Worm (Caenorhabditis elegans) whole organism, L4 larva: Measurements from ENCODE around the gene fbxa-96.

ENCODE experiments used
- Y75B8A.6 ChIP-seq: fragments of 200-800 bp; sonication (Bioruptor generic); IDR thresholded peaks from 2 replicates; pipeline ENCODE4 v1.3.6; 2022; ENCODE audit warnings: missing genetic modification reagents, missing genetic modification characterization, missing compliant biosample characterization
- ces-1 ChIP-seq: fragments of 150-350 bp; sonication (generic microtip); optimal IDR thresholded peaks from 4 replicates; lab custom pipeline; 2014; ENCODE audit warnings: missing biosample characterization, missing genetic modification reagents, missing genetic modification characterization
- dpl-1 ChIP-seq: fragments of 150-350 bp; optimal IDR thresholded peaks from 2 replicates; lab custom pipeline; 2014; ENCODE audit warnings: missing biosample characterization, missing genetic modification reagents, missing genetic modification characterization
- fkh-10 ChIP-seq: fragments of 150-350 bp; optimal IDR thresholded peaks from 2 replicates; lab custom pipeline; 2014; ENCODE audit warnings: missing biosample characterization, missing genetic modification reagents, missing genetic modification characterization
- fos-1 ChIP-seq: fragments of 150-350 bp; optimal IDR thresholded peaks from 2 replicates; lab custom pipeline; 2014; ENCODE audit warnings: missing biosample characterization, missing genetic modification characterization
- hlh-30 ChIP-seq: sonication (generic microtip); optimal IDR thresholded peaks from 2 replicates; lab custom pipeline; 2017; ENCODE audit warnings: antibody characterized with exemption, mild to moderate bottlenecking, missing genetic modification characterization, missing compliant biosample characterization; ENCODE audit not compliant: insufficient read depth
- lir-3 ChIP-seq: sonication (generic microtip); optimal IDR thresholded peaks from 2 replicates; lab custom pipeline; 2016; ENCODE audit warnings: mild to moderate bottlenecking, missing genetic modification characterization, missing compliant biosample characterization
- madf-5 ChIP-seq, 2 experiments: fragments of 200-800 bp; sonication (Bioruptor generic); IDR thresholded peaks; 2 replicates each; pipeline ENCODE4 v1.3.6; 2022; ENCODE audit warnings: missing compliant biosample characterization in 2 of 2, missing genetic modification characterization in 2 of 2
- mep-1 ChIP-seq: fragments of 150-350 bp; sonication (generic microtip); optimal IDR thresholded peaks from 3 replicates; lab custom pipeline; 2014; ENCODE audit warnings: missing biosample characterization, missing genetic modification characterization
- mes-2 ChIP-seq: sonication (generic microtip); optimal IDR thresholded peaks from 2 replicates; lab custom pipeline; 2016; ENCODE audit warnings: missing genotype, mild to moderate bottlenecking, missing genetic modification characterization, missing compliant biosample characterization; ENCODE audit not compliant: poor library complexity, severe bottlenecking
- skn-1 ChIP-seq: fragments of 150-350 bp; optimal IDR thresholded peaks from 2 replicates; lab custom pipeline; 2014; ENCODE audit warnings: missing biosample characterization, missing genetic modification characterization
- zfp-2 ChIP-seq: sonication (generic microtip); optimal IDR thresholded peaks from 2 replicates; lab custom pipeline; 2016; ENCODE audit warnings: mild to moderate bottlenecking, missing genetic modification characterization, missing compliant biosample characterization
- zip-11 ChIP-seq: fragments of 200-800 bp; sonication (Bioruptor generic); IDR thresholded peaks from 2 replicates; pipeline ENCODE4 v1.3.6; 2022; ENCODE audit warnings: missing genetic modification characterization, missing compliant biosample characterization
- ztf-11 ChIP-seq: fragments of 150-350 bp; optimal IDR thresholded peaks from 2 replicates; lab custom pipeline; 2014; ENCODE audit warnings: missing biosample characterization, missing genetic modification characterization

- TF ChIP-seq ces-1 (GFP tag; lab: Kevin White, UChicago) = no peak
- no peak for TF ChIP-seq hlh-30 (tag; lab: Kevin White, UChicago)
- TF ChIP-seq fos-1 (tag; lab: Kevin White, UChicago) = no peak
- TF ChIP-seq ztf-11 (tag; lab: Kevin White, UChicago) = no peak
- TF ChIP-seq mep-1 (tag; lab: Kevin White, UChicago) = no peak
- TF ChIP-seq skn-1 (tag; lab: Kevin White, UChicago) = no peak
- TF ChIP-seq lir-3 (tag; lab: Kevin White, UChicago) = no peak
- TF ChIP-seq dpl-1 (GFP tag; lab: Kevin White, UChicago) = no peak
- TF ChIP-seq zfp-2 (tag; lab: Kevin White, UChicago) = no peak
- TF ChIP-seq zip-11 (GFP tag; lab: Robert Waterston, UW) = no peak
- no peak for TF ChIP-seq fkh-10 (GFP tag; lab: Kevin White, UChicago)
- no peak for TF ChIP-seq Y75B8A.6 (GFP tag; lab: Robert Waterston, UW)
- no peak for TF ChIP-seq mes-2 (tag; lab: Kevin White, UChicago)
- no peak for TF ChIP-seq madf-5 (GFP tag; IDR thresholded peaks at IDR 0.05; lab: Robert Waterston, UW)
Measured at ce11 chrX:15057900-15058299, 2.3 kb downstream of the fbxa-96 start.
